Fruit fly (Drosophila melanogaster): Measurements from ENCODE around the gene CG12003.

Gene CG12003

DNA sequence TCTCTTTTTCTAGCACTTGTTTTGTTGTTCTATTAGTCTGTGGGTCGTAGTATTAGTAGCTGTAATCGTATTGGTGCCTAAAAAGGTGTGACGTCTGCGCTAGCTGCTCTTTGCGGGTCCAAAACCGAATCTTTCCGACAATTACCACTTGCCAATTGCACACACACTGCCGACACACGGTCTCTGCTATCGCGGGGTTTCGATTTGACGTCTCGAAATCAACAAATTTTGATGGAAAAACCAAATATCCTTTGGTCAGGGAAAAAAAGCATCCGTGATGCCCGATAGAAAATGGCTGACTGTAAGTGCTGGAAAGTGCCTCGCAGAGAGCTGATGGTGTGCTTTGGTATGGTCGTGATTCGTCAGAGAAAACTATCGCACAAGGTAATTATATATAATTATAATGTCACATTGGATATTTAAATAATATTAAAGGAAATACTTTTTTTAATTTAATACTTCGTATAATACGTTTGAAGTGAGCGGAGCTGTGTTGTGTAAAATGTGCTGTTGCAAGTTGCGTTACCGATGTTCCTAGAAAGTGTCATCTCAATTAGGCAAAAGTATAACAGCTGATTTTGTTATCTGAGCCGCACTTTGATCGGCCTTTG is 6.9 kb upstream of the CG12003 start, which contains the start of the genes Pex10 and CG12099 (continued):
- no peak for TF ChIP-seq CG14965 (GFP tag; optimal IDR thresholded peaks at IDR 0.05; ENCODE audit: borderline replicate concordance)
- peak; percentile 100 for TF ChIP-seq phol (tag; optimal IDR thresholded peaks at IDR 0.05)
- peak; percentile 85 for TF ChIP-seq CG2116 (GFP tag; optimal IDR thresholded peaks at IDR 0.05)
- TF ChIP-seq pita (GFP tag; optimal IDR thresholded peaks at IDR 0.05), result no peak
- TF ChIP-seq Lim3 (GFP tag; IDR thresholded peaks at IDR 0.05), result peak; percentile 72
- TF ChIP-seq gcm (GFP tag; optimal IDR thresholded peaks at IDR 0.05), result peak; percentile 78
- TF ChIP-seq Asciz (GFP tag; optimal IDR thresholded peaks at IDR 0.05), result no peak
- peak; percentile 41 for TF ChIP-seq fd64A (GFP tag; optimal IDR thresholded peaks at IDR 0.05)
- TF ChIP-seq CG3163 (GFP tag; optimal IDR thresholded peaks at IDR 0.05), result peak; percentile 28
- peak; percentile 77; the same call in 1 of the 2 replicates for TF ChIP-seq ham (GFP tag; IDR thresholded peaks at IDR 0.05)
- TF ChIP-seq CG6175 (GFP tag; IDR thresholded peaks at IDR 0.05), result peak; percentile 84
- peak; percentile 67 for TF ChIP-seq pum (GFP tag; optimal IDR thresholded peaks at IDR 0.05)
- peak; percentile 85 for TF ChIP-seq CG34376 (GFP tag; optimal IDR thresholded peaks at IDR 0.05)
- TF ChIP-seq CG18764 (GFP tag; optimal IDR thresholded peaks at IDR 0.05), result peak; percentile 83
- TF ChIP-seq Trl (optimal IDR thresholded peaks at IDR 0.05), result no peak
- peak; percentile 49 for TF ChIP-seq Trl (GFP tag; optimal IDR thresholded peaks at IDR 0.05)
- peak; percentile 52 for TF ChIP-seq fu2 (GFP tag; optimal IDR thresholded peaks at IDR 0.05)
- TF ChIP-seq grau (tag; optimal IDR thresholded peaks at IDR 0.05), result peak; percentile 88
- peak; percentile 65 for TF ChIP-seq pnt (GFP tag; optimal IDR thresholded peaks at IDR 0.05)
- no peak for TF ChIP-seq oc (tag; optimal IDR thresholded peaks at IDR 0.05)
- TF ChIP-seq CG11723 (GFP tag; optimal IDR thresholded peaks at IDR 0.05), result peak; percentile 66
- TF ChIP-seq Dfd (GFP tag; optimal IDR thresholded peaks at IDR 0.05), result no peak
- peak; percentile 86 for TF ChIP-seq wdn (GFP tag; IDR thresholded peaks at IDR 0.05)
- TF ChIP-seq Optix (GFP tag; IDR thresholded peaks at IDR 0.05), result peak; percentile 92
- no peak for TF ChIP-seq cad (GFP tag; optimal IDR thresholded peaks at IDR 0.05)
- TF ChIP-seq shn (GFP tag; optimal IDR thresholded peaks at IDR 0.05), result peak; percentile 57
- TF ChIP-seq gcm2 (GFP tag; optimal IDR thresholded peaks at IDR 0.05), result no peak
- TF ChIP-seq CG15269 (tag; optimal IDR thresholded peaks at IDR 0.05), result peak; percentile 86
- TF ChIP-seq twi (tag; optimal IDR thresholded peaks at IDR 0.05), result peak; percentile 83
- peak; percentile 58 for TF ChIP-seq CG9609 (GFP tag; optimal IDR thresholded peaks at IDR 0.05)
- TF ChIP-seq HLH3B (GFP tag; IDR thresholded peaks at IDR 0.05), result peak; percentile 88
- TF ChIP-seq CG18011 (GFP tag; optimal IDR thresholded peaks at IDR 0.05), result peak; percentile 74
- TF ChIP-seq fd3F (GFP tag; optimal IDR thresholded peaks at IDR 0.05), result peak; percentile 82
- 0 out of 3 replicates have a peak, but pooled peaks have one; percentile 57 for TF ChIP-seq gce (GFP tag; IDR thresholded peaks at IDR 0.05)
- TF ChIP-seq zfh2 (GFP tag; optimal IDR thresholded peaks at IDR 0.05), result peak; percentile 82
- peak; percentile 69 for TF ChIP-seq CHES-1-like (GFP tag; optimal IDR thresholded peaks at IDR 0.05)
- TF ChIP-seq z (GFP tag; IDR thresholded peaks at IDR 0.05), result no peak
- TF ChIP-seq CG2712 (tag; optimal IDR thresholded peaks at IDR 0.05), result peak; percentile 93
- TF ChIP-seq CG43689 (GFP tag; IDR thresholded peaks at IDR 0.05), result peak; percentile 69; the same call in 1 of the 2 replicates
- peak; percentile 90 for TF ChIP-seq CG8290 (GFP tag; optimal IDR thresholded peaks at IDR 0.05)
- TF ChIP-seq CG8290 (tag; optimal IDR thresholded peaks at IDR 0.05), result peak in 1 of 2 experiments; percentile 74
- peak; percentile 94 for TF ChIP-seq nmo (GFP tag; optimal IDR thresholded peaks at IDR 0.05)
- 0 out of 2 replicates have a peak, but pooled peaks have one; percentile 48 for TF ChIP-seq CG10321 (GFP tag; IDR thresholded peaks at IDR 0.05)
- TF ChIP-seq CG6654 (GFP tag; optimal IDR thresholded peaks at IDR 0.05), result peak; percentile 52
- peak; percentile 78; the same call in 2 of the 3 replicates for TF ChIP-seq CG11093 (GFP tag; IDR thresholded peaks at IDR 0.05)
- peak; percentile 48 for TF ChIP-seq Side (GFP tag; optimal IDR thresholded peaks at IDR 0.05)
- peak; percentile 91 for TF ChIP-seq tin (GFP tag; optimal IDR thresholded peaks at IDR 0.05)
- TF ChIP-seq CG4707 (GFP tag; optimal IDR thresholded peaks at IDR 0.05), result peak; percentile 45
- TF ChIP-seq CG8089 (GFP tag; optimal IDR thresholded peaks at IDR 0.05), result no peak
- peak; percentile 97 for TF ChIP-seq BEAF-32 (GFP tag; optimal IDR thresholded peaks at IDR 0.05)
- TF ChIP-seq exex (tag; optimal IDR thresholded peaks at IDR 0.05), result no peak

All from whole organism, embryonic.